Worm (Caenorhabditis elegans) whole organism, L1 larva: ENCODE results near the gene EGAP1.1.

Experiments used
- C16A3.4 ChIP-seq: fragments of 150-350 bp; optimal IDR thresholded peaks from 2 replicates; lab custom pipeline; 2014; ENCODE audit warnings: missing biosample characterization, missing genetic modification characterization
- C34B4.2 ChIP-seq: sonication (generic microtip); optimal IDR thresholded peaks from 2 replicates; lab custom pipeline; 2017; ENCODE audit warnings: mild to moderate bottlenecking, missing genetic modification characterization, missing compliant biosample characterization
- aha-1 ChIP-seq: fragments of 150-350 bp; optimal IDR thresholded peaks from 2 replicates; lab custom pipeline; 2014; ENCODE audit warnings: missing biosample characterization, missing genetic modification characterization
- aly-2 ChIP-seq: fragments of 150-350 bp; optimal IDR thresholded peaks from 2 replicates; lab custom pipeline; 2014; ENCODE audit warnings: missing biosample characterization, missing genetic modification characterization
- blmp-1 ChIP-seq: fragments of 150-350 bp; optimal IDR thresholded peaks from 2 replicates; lab custom pipeline; 2014; ENCODE audit warnings: missing biosample characterization, missing genetic modification characterization
- dpl-1 ChIP-seq, 3 experiments: fragments of 150-350 bp in 2 of 3; sonication (generic microtip) in 1 of 3; optimal IDR thresholded peaks; 2 replicates each; lab custom pipeline; 2014 to 2017; ENCODE audit warnings: missing biosample characterization in 3 of 3, missing genetic modification characterization in 3 of 3, missing genetic modification reagents in 3 of 3
- dsc-1 ChIP-seq: sonication (generic microtip); optimal IDR thresholded peaks from 2 replicates; lab custom pipeline; 2016; ENCODE audit warnings: mild to moderate bottlenecking, missing genetic modification characterization, missing compliant biosample characterization
- efl-1 ChIP-seq, 4 experiments: fragments of 150-350 bp; optimal IDR thresholded peaks in 3 of 4; peaks in 1 of 4; 1 replicate in 1 of 4; 2 replicates in 3 of 4; lab custom pipeline; 2014; ENCODE audit warnings: missing biosample characterization in 2 of 4, missing genetic modification characterization in 2 of 4, missing genetic modification reagents in 2 of 4
- egl-13 ChIP-seq: sonication (generic microtip); optimal IDR thresholded peaks from 2 replicates; lab custom pipeline; 2016; ENCODE audit warnings: missing genotype, missing genetic modification reagents, missing genetic modification characterization, missing compliant biosample characterization
- elt-2 ChIP-seq: sonication (generic microtip); optimal IDR thresholded peaks from 2 replicates; lab custom pipeline; 2016; ENCODE audit warnings: missing genetic modification characterization, mild to moderate bottlenecking, inconsistent platforms, missing compliant biosample characterization, missing genetic modification reagents
- elt-3 ChIP-seq, 6 experiments: fragments of 150-350 bp in 1 of 6; sonication (generic microtip); optimal IDR thresholded peaks; 2 replicates each; lab custom pipeline; 2017 to 2018; ENCODE audit warnings: missing biosample characterization in 6 of 6, missing genetic modification characterization in 6 of 6, inconsistent platforms in 1 of 6
- fkh-4 ChIP-seq: sonication (generic microtip); optimal IDR thresholded peaks from 2 replicates; lab custom pipeline; 2016; ENCODE audit warnings: missing compliant biosample characterization, missing genetic modification characterization, borderline replicate concordance
- fkh-8 ChIP-seq: sonication (generic microtip); optimal IDR thresholded peaks from 2 replicates; lab custom pipeline; 2016; ENCODE audit warnings: mild to moderate bottlenecking, missing genetic modification characterization, missing compliant biosample characterization
- fos-1 ChIP-seq: fragments of 150-350 bp; optimal IDR thresholded peaks from 2 replicates; lab custom pipeline; 2014; ENCODE audit warnings: missing biosample characterization, missing genetic modification characterization
- hpl-2 ChIP-seq: fragments of 150-350 bp; optimal IDR thresholded peaks from 2 replicates; lab custom pipeline; 2014; ENCODE audit warnings: missing biosample characterization, missing genetic modification reagents, missing genetic modification characterization
- irx-1 ChIP-seq: sonication (generic microtip); optimal IDR thresholded peaks from 2 replicates; lab custom pipeline; 2016; ENCODE audit warnings: missing genetic modification characterization, missing compliant biosample characterization
- jun-1 ChIP-seq: fragments of 150-350 bp; optimal IDR thresholded peaks from 2 replicates; lab custom pipeline; 2014; ENCODE audit warnings: missing biosample characterization, missing genetic modification reagents, missing genetic modification characterization
- lin-14 ChIP-seq: fragments of 200-800 bp; sonication (Bioruptor generic); optimal IDR thresholded peaks from 2 replicates; lab custom pipeline; 2018; ENCODE audit warnings: mild to moderate bottlenecking, missing genetic modification characterization, moderate library complexity, missing compliant biosample characterization
- lsy-2 ChIP-seq, 2 experiments: fragments of 150-350 bp; optimal IDR thresholded peaks; 2 replicates each; lab custom pipeline; 2014; ENCODE audit warnings: missing biosample characterization in 2 of 2, missing genetic modification characterization in 2 of 2
- nhr-19 ChIP-seq: fragments of 200-800 bp; sonication (Bioruptor generic); conservative IDR thresholded peaks from 2 replicates; pipeline ENCODE4 v1.3.6; 2022; ENCODE audit warnings: missing genetic modification characterization, missing compliant biosample characterization
- nhr-20 ChIP-seq: sonication (generic microtip); optimal IDR thresholded peaks from 2 replicates; lab custom pipeline; 2016; ENCODE audit warnings: mild to moderate bottlenecking, missing genetic modification characterization, missing compliant biosample characterization
- nhr-237 ChIP-seq: fragments of 150-350 bp; optimal IDR thresholded peaks from 2 replicates; lab custom pipeline; 2014; ENCODE audit warnings: missing biosample characterization, missing genetic modification characterization
- nhr-28 ChIP-seq: fragments of 150-350 bp; optimal IDR thresholded peaks from 2 replicates; lab custom pipeline; 2014; ENCODE audit warnings: missing biosample characterization, missing genetic modification characterization
- nhr-71 ChIP-seq: sonication (generic microtip); optimal IDR thresholded peaks from 2 replicates; lab custom pipeline; 2016; ENCODE audit warnings: mild to moderate bottlenecking, missing genetic modification characterization, moderate library complexity, missing compliant biosample characterization
- nhr-85 ChIP-seq: sonication (generic microtip); peaks from one replicate; lab custom pipeline; 2016; ENCODE audit warnings: missing genetic modification characterization, inconsistent platforms, missing compliant biosample characterization
- pax-3 ChIP-seq: fragments of 200-800 bp; sonication (Bioruptor generic); optimal IDR thresholded peaks from 2 replicates; lab custom pipeline; 2018; ENCODE audit warnings: mild to moderate bottlenecking, missing genetic modification characterization, moderate library complexity, missing compliant biosample characterization
- sox-4 ChIP-seq: sonication (generic microtip); optimal IDR thresholded peaks from 2 replicates; lab custom pipeline; 2016; ENCODE audit warnings: missing genetic modification characterization, missing compliant biosample characterization
- sup-37 ChIP-seq: fragments of 200-800 bp; sonication (Bioruptor generic); optimal IDR thresholded peaks from 2 replicates; lab custom pipeline; 2018; ENCODE audit warnings: mild to moderate bottlenecking, missing genetic modification characterization, missing compliant biosample characterization
- unc-30 ChIP-seq: sonication (generic microtip); optimal IDR thresholded peaks from 2 replicates; lab custom pipeline; 2017; ENCODE audit warnings: missing biosample characterization, missing genetic modification characterization
- unc-98 ChIP-seq: fragments of 200-800 bp; sonication (Bioruptor generic); IDR thresholded peaks from 2 replicates; pipeline ENCODE4 v1.3.6; 2022; ENCODE audit warnings: missing genetic modification characterization, missing compliant biosample characterization
- xbp-1 ChIP-seq: sonication (generic microtip); optimal IDR thresholded peaks from 2 replicates; lab custom pipeline; 2016; ENCODE audit warnings: missing genetic modification characterization, missing compliant biosample characterization
- zip-4 ChIP-seq: fragments of 200-800 bp; sonication (Bioruptor generic); optimal IDR thresholded peaks from 2 replicates; lab custom pipeline; 2018; ENCODE audit warnings: mild to moderate bottlenecking, missing genetic modification characterization, moderate library complexity, missing compliant biosample characterization

The EGAP1.1 gene

DNA sequence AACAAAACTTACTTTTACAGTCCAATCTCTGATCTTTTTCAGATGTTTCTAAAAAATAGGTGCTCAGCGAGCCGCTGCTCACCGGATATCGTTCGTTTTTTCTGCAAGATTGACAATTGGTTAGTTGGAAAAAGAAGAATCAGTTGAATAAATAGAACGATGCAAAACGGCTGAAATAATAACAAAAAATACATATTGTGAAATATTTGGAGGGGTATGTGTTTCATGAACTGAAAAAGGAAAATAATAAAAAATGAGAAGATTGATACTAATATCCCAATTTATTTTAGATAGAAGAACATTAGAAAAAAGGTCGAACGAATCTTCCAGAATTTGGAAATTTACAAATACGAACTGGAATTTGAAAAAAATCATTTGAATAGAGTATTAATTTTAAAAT is 45.0 kb upstream of the EGAP1.1 start, which contains the start of gene frm-2:
Gene frm-2, minus strand, starts transcription at position 101 of the 400 bp plus-strand sequence.
- no peak for TF ChIP-seq fos-1 (tag; lab: Kevin White, UChicago)
- no peak for TF ChIP-seq dpl-1 (GFP tag; optimal IDR thresholded peaks at IDR 0.05; lab: Kevin White, UChicago)

DNA sequence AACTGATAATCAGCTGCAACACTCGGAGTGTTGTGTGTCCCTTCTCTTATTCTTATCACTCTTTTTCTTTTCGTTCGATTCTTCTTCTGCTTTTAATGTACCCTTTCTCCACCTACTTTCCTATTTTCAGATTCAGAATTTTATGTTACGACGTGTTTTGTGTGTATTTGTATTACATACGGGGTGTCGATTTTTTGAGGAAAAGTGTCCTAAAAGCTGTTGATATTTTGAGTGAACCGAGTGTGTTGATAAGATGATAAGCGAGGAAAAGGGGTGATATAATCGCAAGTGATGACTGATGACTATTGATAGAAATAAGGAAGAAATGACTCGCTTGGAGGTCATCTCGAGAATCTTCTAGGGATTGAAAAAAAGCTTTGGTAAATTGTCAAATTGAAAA is 44.4 kb upstream of the EGAP1.1 start:
- TF ChIP-seq nhr-237 (tag; lab: Kevin White, UChicago) (no peak), nhr-20 (no peak), egl-13 (tag; lab: Kevin White, UChicago) (no peak), hpl-2 (GFP tag; lab: Kevin White, UChicago) (no peak), nhr-19 (GFP tag; lab: Robert Waterston, UW) (no peak), sox-4 (tag; lab: Kevin White, UChicago) (no peak), fkh-8 (no peak), C16A3.4 (tag; lab: Kevin White, UChicago) (no peak), jun-1 (tag; lab: Kevin White, UChicago) (peak; percentile 22), elt-3 (tag; optimal IDR thresholded peaks at IDR 0.05; lab: Kevin White, UChicago) (peak in 2 of 6 experiments; percentile 18 to 31), lin-14 (GFP tag; lab: Kevin White, UChicago) (peak; percentile 60), nhr-71 (tag; lab: Kevin White, UChicago) (no peak), unc-30 (tag; lab: Kevin White, UChicago) (no peak), lsy-2 (tag; optimal IDR thresholded peaks at IDR 0.05; lab: Kevin White, UChicago) (no peak), C34B4.2 (tag; lab: Kevin White, UChicago) (no peak), aly-2 (tag; lab: Kevin White, UChicago) (no peak), nhr-28 (tag; lab: Kevin White, UChicago) (no peak), fos-1 (tag; lab: Kevin White, UChicago) (no peak), sup-37 (GFP tag; lab: Kevin White, UChicago) (no peak), elt-2 (peak; percentile 78), blmp-1 (peak; percentile 41), zip-4 (no peak), xbp-1 (tag; lab: Kevin White, UChicago) (no peak), nhr-85 (tag; lab: Kevin White, UChicago) (no peak)

ce11 chrIII:5980274-5980918 is 43.4 kb upstream of the EGAP1.1 start:
- peak; percentile 99 for TF ChIP-seq dsc-1 (tag; lab: Kevin White, UChicago)
- peak; percentile 92 for TF ChIP-seq fkh-4 (tag; lab: Kevin White, UChicago)
- no peak for TF ChIP-seq aha-1 (tag; lab: Kevin White, UChicago)
- peak; percentile 12 for TF ChIP-seq lin-14 (GFP tag; lab: Kevin White, UChicago)
- peak; percentile 11 for TF ChIP-seq nhr-71 (tag; lab: Kevin White, UChicago)
- TF ChIP-seq efl-1 (optimal IDR thresholded peaks at IDR 0.05; lab: Kevin White, UChicago) = no peak
- TF ChIP-seq efl-1 (GFP tag; optimal IDR thresholded peaks at IDR 0.05 in 1 of 2; lab: Kevin White, UChicago) = peak in 1 of 2 experiments; percentile 41

DNA sequence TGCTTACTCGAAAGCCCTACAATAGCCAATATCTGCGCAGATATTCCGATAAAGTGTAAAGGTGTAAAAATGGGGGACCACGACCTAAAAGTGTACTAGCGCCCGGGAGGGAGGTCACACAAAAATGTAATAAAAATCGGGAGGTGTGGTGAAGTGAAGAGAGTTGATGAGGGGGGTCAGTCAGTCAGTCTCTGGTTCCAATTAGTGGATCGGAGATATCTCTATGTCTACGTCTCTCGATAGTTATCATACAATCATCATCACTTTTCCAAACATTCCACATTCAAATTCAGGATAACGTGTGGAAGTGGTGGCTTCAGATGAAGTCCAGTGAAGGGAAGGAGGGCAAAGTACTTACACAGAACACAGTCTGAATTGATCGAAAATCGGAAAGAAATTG is 39.0 kb upstream of the EGAP1.1 start:
- TF ChIP-seq fkh-4 (tag; lab: Kevin White, UChicago) (peak; percentile 84), pax-3 (tag; lab: Kevin White, UChicago) (no peak), dsc-1 (tag; lab: Kevin White, UChicago) (peak; percentile 87), aha-1 (tag; lab: Kevin White, UChicago) (no peak), lin-14 (GFP tag; lab: Kevin White, UChicago) (peak; percentile 12), nhr-20 (no peak)

ce11 chrIII:5975005-5975730 is 38.1 kb upstream of the EGAP1.1 start, which contains the start of gene mlp-1:
mlp-1 (minus strand) TSS chrIII:5975055.
- no peak for TF ChIP-seq irx-1
- no peak for TF ChIP-seq blmp-1
- no peak for TF ChIP-seq zip-4
- TF ChIP-seq unc-98 (GFP tag; lab: Robert Waterston, UW) = no peak
- TF ChIP-seq, all 84 proteins: peak for 0
